Fruit fly (Drosophila melanogaster): ENCODE measurements around the gene VhaM9.7-a.
A peak's percentile ranks its signal among the peaks of the same experiment; 100 is the strongest.

Gene VhaM9.7-a

dm6 chr3L:4259102-4259558 is 3.4 kb upstream of the VhaM9.7-a start, which contains the start of the genes CG15011 and CG1309 (continued):
- TF ChIP-seq CG11294 (GFP tag; IDR thresholded peaks at IDR 0.05) (no peak), Ets21C (GFP tag; optimal IDR thresholded peaks at IDR 0.05) (peak; percentile 83), CG7368 (GFP tag; optimal IDR thresholded peaks at IDR 0.05) (peak; percentile 26), pdm3 (GFP tag; optimal IDR thresholded peaks at IDR 0.05) (peak; percentile 83), Met (GFP tag; optimal IDR thresholded peaks at IDR 0.05) (peak; percentile 83), salr (GFP tag; optimal IDR thresholded peaks at IDR 0.05) (peak; percentile 41 to 47), Ets96B (tag; optimal IDR thresholded peaks at IDR 0.05) (peak; percentile 79), Sox15 (GFP tag; optimal IDR thresholded peaks at IDR 0.05) (peak; percentile 70), CG8119 (GFP tag; IDR thresholded peaks at IDR 0.05) (peak; percentile 33; the same call in 1 of the 3 replicates), CG8632 (GFP tag; optimal IDR thresholded peaks at IDR 0.05) (peak; percentile 69), CG11902 (GFP tag; optimal IDR thresholded peaks at IDR 0.05) (peak; percentile 68), CG6792 (GFP tag; optimal IDR thresholded peaks at IDR 0.05) (peak; percentile 72), Eip75B (GFP tag; optimal IDR thresholded peaks at IDR 0.05) (peak; percentile 86), vri (GFP tag; optimal IDR thresholded peaks at IDR 0.05) (no peak), Hr4 (GFP tag; optimal IDR thresholded peaks at IDR 0.05) (peak; percentile 84), CG10669 (GFP tag; optimal IDR thresholded peaks at IDR 0.05) (peak; percentile 66), fkh (GFP tag; optimal IDR thresholded peaks at IDR 0.05) (peak; percentile 69)

- TF ChIP-seq Eip78C (GFP tag) = no peak
- TF ChIP-seq CG6854 (GFP tag; optimal IDR thresholded peaks at IDR 0.05) = no peak
- no peak for TF ChIP-seq Smox (GFP tag; optimal IDR thresholded peaks at IDR 0.05)
- TF ChIP-seq ss (GFP tag; optimal IDR thresholded peaks at IDR 0.05) = no peak
- no peak for TF ChIP-seq CG8119 (GFP tag; IDR thresholded peaks at IDR 0.05)
- no peak for TF ChIP-seq CG6808 (GFP tag; optimal IDR thresholded peaks at IDR 0.05)
Observed at dm6 chr3L:4261177-4261576, 1.3 kb upstream of the VhaM9.7-a start.

- TF ChIP-seq esn (GFP tag; optimal IDR thresholded peaks at IDR 0.05) (peak; percentile 10), Sox15 (GFP tag; optimal IDR thresholded peaks at IDR 0.05) (no peak)
Observed at dm6 chr3L:4263502-4263901, 997 bp downstream of the VhaM9.7-a start, which contains the start of gene CG1273. CG1273 (plus strand) TSS chr3L:4263719.

- 0 out of 3 replicates have a peak, but pooled peaks have one; percentile 6 for TF ChIP-seq CG6163 (GFP tag; IDR thresholded peaks at IDR 0.05)
- TF ChIP-seq CG32006 (GFP tag; optimal IDR thresholded peaks at IDR 0.05) = peak; percentile 33
- TF ChIP-seq Gug (GFP tag; IDR thresholded peaks at IDR 0.05) = no peak
- peak; percentile 63 for TF ChIP-seq Eip78C (GFP tag)
Observed at dm6 chr3L:4264963-4265362, 2.5 kb downstream of the VhaM9.7-a start.

dm6 chr3L:4265836-4266235 is 3.3 kb downstream of the VhaM9.7-a start:
- TF ChIP-seq Ets21C (GFP tag; optimal IDR thresholded peaks at IDR 0.05) (no peak), Lpt (GFP tag; optimal IDR thresholded peaks at IDR 0.05) (no peak), fd85E (GFP tag; optimal IDR thresholded peaks at IDR 0.05) (no peak), dsx (GFP tag; optimal IDR thresholded peaks at IDR 0.05; ENCODE audit: poor library complexity, severe bottlenecking) (no peak), eg (GFP tag; IDR thresholded peaks at IDR 0.05) (no peak), achi (GFP tag; optimal IDR thresholded peaks at IDR 0.05) (no peak), esn (GFP tag; optimal IDR thresholded peaks at IDR 0.05) (no peak), CG10669 (GFP tag; optimal IDR thresholded peaks at IDR 0.05) (no peak), salr (GFP tag; optimal IDR thresholded peaks at IDR 0.05) (no peak), CG10631 (GFP tag; optimal IDR thresholded peaks at IDR 0.05) (no peak)

- no peak for TF ChIP-seq Lpt (GFP tag; optimal IDR thresholded peaks at IDR 0.05)
- TF ChIP-seq CG10669 (GFP tag; optimal IDR thresholded peaks at IDR 0.05) = no peak
- no peak for TF ChIP-seq Sox14 (GFP tag; optimal IDR thresholded peaks at IDR 0.05)
- TF ChIP-seq fd85E (GFP tag; optimal IDR thresholded peaks at IDR 0.05) = no peak
- no peak for TF ChIP-seq CG32006 (GFP tag; optimal IDR thresholded peaks at IDR 0.05)
- no peak for TF ChIP-seq Met (GFP tag; optimal IDR thresholded peaks at IDR 0.05)
- TF ChIP-seq CG31627 (GFP tag; optimal IDR thresholded peaks at IDR 0.05) = no peak
Observed at dm6 chr3L:4267403-4267802, 4.9 kb downstream of the VhaM9.7-a start, which contains the start of gene CG33764. CG33764 (minus strand) TSS chr3L:4267503.

Data from whole organism, prepupa.